Fruit fly (Drosophila melanogaster): Measurements from ENCODE around the gene tty.

The tty gene

dm6 chrX:21349800-21350309 is 10.4 kb upstream of the tty start, which contains the start of the genes peng and sol (continued):
- TF ChIP-seq gsb (GFP tag; IDR thresholded peaks at IDR 0.05) (no peak), al (GFP tag; IDR thresholded peaks at IDR 0.05) (peak; percentile 46; the same call in 1 of the 2 replicates), ci (GFP tag; IDR thresholded peaks at IDR 0.05) (peak; percentile 51; the same call in 1 of the 3 replicates), ase (GFP tag; IDR thresholded peaks at IDR 0.05) (0 out of 3 replicates have a peak, but pooled peaks have one; percentile 15), Med (GFP tag) (peak; percentile 92), hth (optimal IDR thresholded peaks at IDR 0.05) (no peak), CG11093 (GFP tag; IDR thresholded peaks at IDR 0.05) (no peak), CG1602 (GFP tag; optimal IDR thresholded peaks at IDR 0.05) (peak; percentile 77), Opbp (GFP tag; IDR thresholded peaks at IDR 0.05; ENCODE audit: partially characterized antibody) (no peak), fd3F (GFP tag; optimal IDR thresholded peaks at IDR 0.05) (peak; percentile 44), Atf6 (GFP tag; IDR thresholded peaks at IDR 0.05) (peak; percentile 68; the same call in 1 of the 2 replicates), CG13296 (GFP tag; optimal IDR thresholded peaks at IDR 0.05) (peak; percentile 7), CG8089 (GFP tag; optimal IDR thresholded peaks at IDR 0.05) (peak; percentile 31), CG11504 (tag; optimal IDR thresholded peaks at IDR 0.05) (no peak), ham (GFP tag; IDR thresholded peaks at IDR 0.05) (no peak), CG5180 (GFP tag; optimal IDR thresholded peaks at IDR 0.05) (no peak), CrebB (tag; optimal IDR thresholded peaks at IDR 0.05) (no peak), rib (GFP tag; IDR thresholded peaks at IDR 0.05) (peak; percentile 42; the same call in 1 of the 2 replicates), CG4424 (GFP tag; optimal IDR thresholded peaks at IDR 0.05) (peak; percentile 78), Lpt (GFP tag; optimal IDR thresholded peaks at IDR 0.05) (no peak), dan (GFP tag; IDR thresholded peaks at IDR 0.05) (no peak), Optix (GFP tag; IDR thresholded peaks at IDR 0.05) (no peak), CG8290 (GFP tag; optimal IDR thresholded peaks at IDR 0.05) (peak; percentile 100), CG8290 (tag; optimal IDR thresholded peaks at IDR 0.05) (peak; percentile 98 to 100), YL-1 (GFP tag; optimal IDR thresholded peaks at IDR 0.05) (peak; percentile 37), TFAM (GFP tag; optimal IDR thresholded peaks at IDR 0.05) (no peak), chn (GFP tag; optimal IDR thresholded peaks at IDR 0.05) (peak; percentile 80), CG14014 (GFP tag; IDR thresholded peaks at IDR 0.05) (peak; percentile 52; the same call in 1 of the 2 replicates), Vsx1 (GFP tag; optimal IDR thresholded peaks at IDR 0.05) (no peak), CG9797 (GFP tag; optimal IDR thresholded peaks at IDR 0.05) (peak; percentile 71), ttk (GFP tag; IDR thresholded peaks at IDR 0.05) (no peak), sd (tag; optimal IDR thresholded peaks at IDR 0.05) (no peak), BtbVII (GFP tag; optimal IDR thresholded peaks at IDR 0.05) (peak; percentile 47), Doc3 (GFP tag; IDR thresholded peaks at IDR 0.05; ENCODE audit: partially characterized antibody) (no peak), Abd-B (GFP tag; optimal IDR thresholded peaks at IDR 0.05) (peak; percentile 72), CG12236 (GFP tag; optimal IDR thresholded peaks at IDR 0.05) (peak; percentile 19), Doc2 (GFP tag; IDR thresholded peaks at IDR 0.05) (no peak), E2f2 (GFP tag; IDR thresholded peaks at IDR 0.05) (peak; percentile 46), CG10366 (GFP tag; IDR thresholded peaks at IDR 0.05) (peak; percentile 59), CG10321 (GFP tag; IDR thresholded peaks at IDR 0.05) (no peak), CG11398 (GFP tag; optimal IDR thresholded peaks at IDR 0.05) (no peak), toy (GFP tag; IDR thresholded peaks at IDR 0.05) (no peak), CG3838 (GFP tag; optimal IDR thresholded peaks at IDR 0.05) (peak; percentile 2), kni (GFP tag; optimal IDR thresholded peaks at IDR 0.05) (no peak), abd-A (tag; optimal IDR thresholded peaks at IDR 0.05) (no peak), CG6654 (GFP tag; optimal IDR thresholded peaks at IDR 0.05) (no peak), tna (GFP tag; IDR thresholded peaks at IDR 0.05; ENCODE audit: partially characterized antibody) (no peak), nau (GFP tag; optimal IDR thresholded peaks at IDR 0.05) (no peak), CG9437 (GFP tag; optimal IDR thresholded peaks at IDR 0.05) (peak; percentile 60), CG1832 (GFP tag; optimal IDR thresholded peaks at IDR 0.05) (no peak), Ssrp (tag; optimal IDR thresholded peaks at IDR 0.05) (peak; percentile 59)
